Worm (Caenorhabditis elegans) whole organism, mixed stage, embryonic: ENCODE data around the gene sri-38.

Experiments
- blmp-1 ChIP-seq: fragments of 150-350 bp; optimal IDR thresholded peaks from 2 replicates; lab custom pipeline; 2014; ENCODE audit warnings: missing biosample characterization, missing genetic modification characterization
- elt-3 ChIP-seq: fragments of 150-350 bp; optimal IDR thresholded peaks from 2 replicates; lab custom pipeline; 2014; ENCODE audit warnings: missing biosample characterization, missing genetic modification characterization
- hlh-1 ChIP-seq: fragments of 150-350 bp; optimal IDR thresholded peaks from 2 replicates; lab custom pipeline; 2014; ENCODE audit warnings: missing biosample characterization, missing genetic modification reagents, missing genetic modification characterization
- lin-13 ChIP-seq: fragments of 150-350 bp; optimal IDR thresholded peaks from 2 replicates; lab custom pipeline; 2014; ENCODE audit warnings: missing biosample characterization, missing genetic modification characterization
- nhr-12 ChIP-seq: fragments of 150-350 bp; optimal IDR thresholded peaks from 2 replicates; lab custom pipeline; 2014; ENCODE audit warnings: missing biosample characterization, missing genetic modification characterization
- nhr-237 ChIP-seq: fragments of 150-350 bp; optimal IDR thresholded peaks from 2 replicates; lab custom pipeline; 2014; ENCODE audit warnings: missing biosample characterization, missing genetic modification characterization
- nhr-28 ChIP-seq: fragments of 150-350 bp; optimal IDR thresholded peaks from 2 replicates; lab custom pipeline; 2014; ENCODE audit warnings: missing biosample characterization, missing genetic modification characterization
- sptf-1 ChIP-seq: sonication (generic microtip); optimal IDR thresholded peaks from 2 replicates; lab custom pipeline; 2017; ENCODE audit warnings: mild to moderate bottlenecking, missing genetic modification characterization, moderate library complexity, missing compliant biosample characterization
- unc-120 ChIP-seq: sonication (generic microtip); optimal IDR thresholded peaks from 2 replicates; lab custom pipeline; 2017; ENCODE audit warnings: missing genetic modification characterization, missing compliant biosample characterization; ENCODE audit not compliant: poor library complexity, severe bottlenecking
- unc-39 ChIP-seq: fragments of 150-350 bp; optimal IDR thresholded peaks from 2 replicates; lab custom pipeline; 2014; ENCODE audit warnings: missing biosample characterization, missing genetic modification characterization
- ztf-11 ChIP-seq: fragments of 150-350 bp; optimal IDR thresholded peaks from 2 replicates; lab custom pipeline; 2014; ENCODE audit warnings: missing biosample characterization, missing genetic modification characterization

ce11 chrII:2656606-2657005 lies 45.9 kb downstream of the sri-38 start, which contains the start of gene sri-47:
- no peak for TF ChIP-seq sptf-1
- no peak for TF ChIP-seq elt-3
- no peak for TF ChIP-seq unc-39
- no peak for TF ChIP-seq nhr-28 (tag; lab: Kevin White, UChicago)
- TF ChIP-seq lin-13: no peak
- no peak for TF ChIP-seq ztf-11 (tag; lab: Kevin White, UChicago)
- TF ChIP-seq nhr-237 (tag; lab: Kevin White, UChicago): no peak
- no peak for TF ChIP-seq unc-120 (tag; lab: Kevin White, UChicago)
- TF ChIP-seq nhr-12 (tag; lab: Kevin White, UChicago): no peak
- no peak for TF ChIP-seq hlh-1 (tag; lab: Kevin White, UChicago)
- no peak for TF ChIP-seq blmp-1
